Worm (Caenorhabditis elegans): ENCODE results near the gene trpp-6.
A peak's percentile ranks its signal among the peaks of the same experiment; 100 is the strongest.

trpp-6 gene

DNA sequence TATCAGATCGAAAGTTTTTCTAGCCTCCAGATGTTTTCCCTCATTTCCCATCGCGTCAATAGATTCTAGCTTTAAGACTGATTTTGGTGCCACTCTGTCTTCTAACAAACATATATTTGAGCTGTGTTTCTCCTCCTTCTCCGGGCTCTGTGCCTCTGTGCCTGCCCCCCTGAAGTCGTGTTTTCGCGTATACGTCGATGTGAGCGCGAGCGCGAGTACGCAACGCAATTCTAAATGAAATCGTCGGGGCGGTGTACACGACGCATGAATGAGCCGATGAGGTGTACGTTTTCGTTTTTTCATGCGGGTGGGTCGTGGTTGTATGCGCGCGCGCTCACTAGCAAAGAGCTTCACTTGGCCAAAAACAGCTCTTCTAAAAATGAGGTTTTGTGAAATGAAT lies 25.8 kb upstream of the trpp-6 start:
- TF ChIP-seq swsn-7 (tag; optimal IDR thresholded peaks at IDR 0.05) (no peak), lin-14 (GFP tag; optimal IDR thresholded peaks at IDR 0.05) (peak; percentile 21), fkh-8 (tag; optimal IDR thresholded peaks at IDR 0.05) (peak; percentile 33), nhr-47 (tag; optimal IDR thresholded peaks at IDR 0.05) (no peak)

DNA sequence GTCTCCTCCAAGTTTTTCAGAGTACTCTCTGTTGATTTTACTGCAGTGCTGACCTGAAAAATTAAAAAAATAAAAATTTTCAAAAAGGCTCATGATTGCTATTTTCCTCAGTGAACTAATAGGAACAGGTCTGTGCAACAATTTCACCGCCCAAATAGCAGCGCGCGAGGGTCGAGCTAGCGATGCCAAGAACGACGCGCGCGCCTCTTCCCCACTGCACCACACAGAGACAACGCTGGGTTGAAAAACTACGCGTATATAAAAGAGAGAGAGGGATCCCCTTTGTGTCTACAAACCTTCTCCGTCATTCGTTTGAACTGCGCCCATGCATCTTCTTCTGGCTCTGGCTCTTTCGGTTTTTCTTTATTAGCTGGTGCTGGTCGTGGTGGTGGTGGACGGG lies 21.6 kb upstream of the trpp-6 start:
- peak; percentile 4 for TF ChIP-seq jun-1 (tag; optimal IDR thresholded peaks at IDR 0.05)
- peak; percentile 72 for TF ChIP-seq mep-1 (tag; optimal IDR thresholded peaks at IDR 0.05)
- peak; percentile 75 for TF ChIP-seq nhr-71 (tag; optimal IDR thresholded peaks at IDR 0.05)
- TF ChIP-seq rnt-1 (tag; optimal IDR thresholded peaks at IDR 0.05): peak; percentile 76
- TF ChIP-seq xbp-1 (tag; optimal IDR thresholded peaks at IDR 0.05): peak; percentile 54
- TF ChIP-seq elt-2 (tag; optimal IDR thresholded peaks at IDR 0.05): no peak
- TF ChIP-seq zip-4 (GFP tag; optimal IDR thresholded peaks at IDR 0.05): no peak
- TF ChIP-seq nhr-90 (tag; optimal IDR thresholded peaks at IDR 0.05; ENCODE audit: poor library complexity): peak; percentile 47
- no peak for TF ChIP-seq alr-1 (tag; optimal IDR thresholded peaks at IDR 0.05; ENCODE audit: borderline replicate concordance)
- peak; percentile 37 for TF ChIP-seq egl-13 (tag; optimal IDR thresholded peaks at IDR 0.05)
- peak; percentile 22 for TF ChIP-seq C04F5.9 (tag; optimal IDR thresholded peaks at IDR 0.05)
- peak; percentile 52 for TF ChIP-seq lir-3 (tag; optimal IDR thresholded peaks at IDR 0.05; ENCODE audit: poor library complexity)
- no peak for TF ChIP-seq ztf-11 (tag; optimal IDR thresholded peaks at IDR 0.05)
- peak; percentile 69 for TF ChIP-seq tbx-2 (tag; optimal IDR thresholded peaks at IDR 0.05)
- TF ChIP-seq aly-2 (tag; optimal IDR thresholded peaks at IDR 0.05): no peak
- TF ChIP-seq F16B12.6 (tag; optimal IDR thresholded peaks at IDR 0.05): peak; percentile 30
- TF ChIP-seq ceh-8 (GFP tag; optimal IDR thresholded peaks at IDR 0.05): peak; percentile 17
- TF ChIP-seq C34B4.2 (tag; optimal IDR thresholded peaks at IDR 0.05): no peak
- TF ChIP-seq ceh-63 (GFP tag; optimal IDR thresholded peaks at IDR 0.05): peak; percentile 24
- TF ChIP-seq ceh-82 (tag; optimal IDR thresholded peaks at IDR 0.05): peak; percentile 43 to 76 (median 72)
- TF ChIP-seq lsy-2 (tag; optimal IDR thresholded peaks at IDR 0.05): peak; percentile 49 to 52
- TF ChIP-seq hlh-17 (GFP tag; optimal IDR thresholded peaks at IDR 0.05; ENCODE audit: borderline replicate concordance): no peak
- TF ChIP-seq lin-35 (GFP tag; optimal IDR thresholded peaks at IDR 0.05): peak; percentile 45 to 74
- TF ChIP-seq fkh-8 (tag; optimal IDR thresholded peaks at IDR 0.05): peak; percentile 48
- peak; percentile 36 for TF ChIP-seq lin-15B (tag; optimal IDR thresholded peaks at IDR 0.05)
- TF ChIP-seq nhr-47 (tag; optimal IDR thresholded peaks at IDR 0.05): peak; percentile 69
- TF ChIP-seq dsc-1 (tag; optimal IDR thresholded peaks at IDR 0.05): peak; percentile 63
- TF ChIP-seq skn-1 (tag; optimal IDR thresholded peaks at IDR 0.05): peak; percentile 76
- TF ChIP-seq ztf-4 (tag; optimal IDR thresholded peaks at IDR 0.05): no peak
- peak; percentile 65 for TF ChIP-seq nhr-77 (tag; optimal IDR thresholded peaks at IDR 0.05)
- peak; percentile 36 to 59 for TF ChIP-seq efl-1 (optimal IDR thresholded peaks at IDR 0.05)
- TF ChIP-seq efl-1 (GFP tag; optimal IDR thresholded peaks at IDR 0.05 in 1 of 2): peak; percentile 42 to 96
- peak; percentile 31; the same call in 1 of the 2 replicates for TF ChIP-seq grh-1 (GFP tag; IDR thresholded peaks at IDR 0.05)
- peak; percentile 55 for TF ChIP-seq unc-86 (tag; optimal IDR thresholded peaks at IDR 0.05)
- TF ChIP-seq lin-14 (GFP tag; optimal IDR thresholded peaks at IDR 0.05): peak; percentile 76
- no peak for TF ChIP-seq egl-27 (tag; optimal IDR thresholded peaks at IDR 0.05)
- TF ChIP-seq nhr-20 (tag; optimal IDR thresholded peaks at IDR 0.05): peak; percentile 72
- TF ChIP-seq ceh-88 (GFP tag; IDR thresholded peaks at IDR 0.05): 0 out of 2 replicates have a peak, but pooled peaks have one; percentile 44
- peak; percentile 15 for TF ChIP-seq fos-1 (tag; optimal IDR thresholded peaks at IDR 0.05)
- TF ChIP-seq mab-9 (GFP tag; IDR thresholded peaks at IDR 0.05): 0 out of 2 replicates have a peak, but pooled peaks have one; percentile 33
- TF ChIP-seq mdl-1 (tag; optimal IDR thresholded peaks at IDR 0.05): peak in 1 of 2 experiments; percentile 35
- peak; percentile 47 for TF ChIP-seq pax-3 (tag; optimal IDR thresholded peaks at IDR 0.05)
- TF ChIP-seq swsn-7 (tag; optimal IDR thresholded peaks at IDR 0.05): peak; percentile 72
- TF ChIP-seq snu-23 (GFP tag; optimal IDR thresholded peaks at IDR 0.05): peak; percentile 81
- peak; percentile 54 for TF ChIP-seq C16A3.4 (tag; optimal IDR thresholded peaks at IDR 0.05)
- TF ChIP-seq unc-130 (tag; optimal IDR thresholded peaks at IDR 0.05): peak; percentile 77
- no peak for TF ChIP-seq fkh-10 (GFP tag; optimal IDR thresholded peaks at IDR 0.05)
- TF ChIP-seq snpc-4 (tag; optimal IDR thresholded peaks at IDR 0.05): peak; percentile 10
- no peak for TF ChIP-seq sptf-1 (tag; optimal IDR thresholded peaks at IDR 0.05)
